Fruit fly (Drosophila melanogaster): ENCODE measurements around the gene Orct.

Gene Orct

DNA sequence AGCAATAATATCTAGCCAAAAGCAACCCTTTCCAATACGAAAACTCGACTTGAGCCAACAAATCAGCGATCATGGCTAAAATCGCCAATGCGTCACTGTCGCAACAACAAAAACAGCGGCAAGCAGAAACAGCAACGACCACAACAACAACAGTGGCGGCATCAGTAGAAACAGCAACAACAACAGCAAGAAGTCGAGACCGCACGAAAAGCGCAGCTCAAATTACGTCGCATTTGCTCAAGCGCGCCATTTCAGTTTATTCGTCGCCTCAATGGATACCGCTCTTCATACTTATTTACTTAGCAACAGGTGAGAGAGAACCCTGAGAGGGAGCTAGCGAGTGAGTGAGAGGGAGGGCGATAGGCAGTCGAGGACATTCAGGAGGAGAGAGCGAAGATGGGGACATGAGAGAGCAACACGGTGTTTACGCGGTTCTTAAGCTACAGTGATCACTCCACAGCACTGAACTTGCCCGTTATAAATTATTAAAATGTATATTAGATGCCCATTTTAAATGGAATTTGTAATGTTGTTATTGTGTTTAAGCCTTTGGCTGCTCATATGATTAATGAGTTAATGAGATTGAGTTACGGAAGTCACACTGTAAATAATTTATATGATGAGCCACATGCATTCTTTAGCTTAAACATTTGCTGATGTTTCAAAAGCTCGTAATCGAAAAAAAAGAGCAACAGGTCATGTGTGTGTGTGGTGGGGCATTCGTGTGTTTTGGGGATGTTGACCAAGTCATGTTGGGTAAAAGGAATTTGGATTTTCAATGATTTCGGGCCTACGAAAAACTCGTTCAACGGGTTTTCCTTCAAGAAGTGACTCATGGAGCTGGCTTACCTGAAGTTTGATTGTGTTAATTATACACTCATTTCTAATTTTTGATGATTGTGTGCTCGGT lies 19.8 kb downstream of the Orct start (continued):
- peak; percentile 59 for TF ChIP-seq pho (GFP tag; optimal IDR thresholded peaks at IDR 0.05)
- TF ChIP-seq luna (GFP tag; optimal IDR thresholded peaks at IDR 0.05): no peak
- no peak for TF ChIP-seq grn (GFP tag; optimal IDR thresholded peaks at IDR 0.05)
- TF ChIP-seq CG10274 (GFP tag; optimal IDR thresholded peaks at IDR 0.05): peak; percentile 20
- peak; percentile 86 for TF ChIP-seq lilli (GFP tag; optimal IDR thresholded peaks at IDR 0.05)
- TF ChIP-seq ase (GFP tag; IDR thresholded peaks at IDR 0.05): peak; percentile 68; the same call in 2 of the 3 replicates
- TF ChIP-seq toy (GFP tag; IDR thresholded peaks at IDR 0.05): 0 out of 2 replicates have a peak, but pooled peaks have one; percentile 29
- TF ChIP-seq gsb-n (tag; optimal IDR thresholded peaks at IDR 0.05): peak; percentile 79
- TF ChIP-seq D19A (tag; optimal IDR thresholded peaks at IDR 0.05): peak; percentile 60
- no peak for TF ChIP-seq CG10565 (GFP tag; optimal IDR thresholded peaks at IDR 0.05)
- peak; percentile 27 for TF ChIP-seq CG30020 (tag; optimal IDR thresholded peaks at IDR 0.05)
- TF ChIP-seq ranshi (GFP tag; IDR thresholded peaks at IDR 0.05): peak; percentile 81
- peak; percentile 38 for TF ChIP-seq Deaf1 (tag; optimal IDR thresholded peaks at IDR 0.05)
- peak; percentile 18 for TF ChIP-seq Hmx (GFP tag; optimal IDR thresholded peaks at IDR 0.05)
- TF ChIP-seq jumu (GFP tag; optimal IDR thresholded peaks at IDR 0.05): peak; percentile 64
- peak; percentile 69 for TF ChIP-seq pnt (GFP tag; optimal IDR thresholded peaks at IDR 0.05)
- peak; percentile 85 for TF ChIP-seq dmrt11E (tag; optimal IDR thresholded peaks at IDR 0.05)
- peak; percentile 40 for TF ChIP-seq CG1529 (GFP tag; optimal IDR thresholded peaks at IDR 0.05)
- TF ChIP-seq dm (GFP tag; optimal IDR thresholded peaks at IDR 0.05): peak; percentile 49
- TF ChIP-seq Dp (GFP tag; optimal IDR thresholded peaks at IDR 0.05): no peak
- peak; percentile 84 for TF ChIP-seq CG30403 (GFP tag; optimal IDR thresholded peaks at IDR 0.05)
- peak; percentile 37; the same call in 1 of the 2 replicates for TF ChIP-seq peb (GFP tag; IDR thresholded peaks at IDR 0.05)
- peak; percentile 78 for TF ChIP-seq CG17385 (GFP tag; optimal IDR thresholded peaks at IDR 0.05)
- TF ChIP-seq CG10267 (tag; optimal IDR thresholded peaks at IDR 0.05): peak; percentile 69
- peak; percentile 61; the same call in 1 of the 2 replicates for TF ChIP-seq MBD-R2 (GFP tag; IDR thresholded peaks at IDR 0.05)
- TF ChIP-seq CG32532 (GFP tag; IDR thresholded peaks at IDR 0.05): peak; percentile 82
- TF ChIP-seq Ada2b (GFP tag; IDR thresholded peaks at IDR 0.05): peak; percentile 87
- TF ChIP-seq CG8290 (GFP tag; optimal IDR thresholded peaks at IDR 0.05): peak; percentile 56
- TF ChIP-seq CG8290 (tag; optimal IDR thresholded peaks at IDR 0.05): peak in 1 of 2 experiments; percentile 95
- no peak for TF ChIP-seq CG7271 (tag; optimal IDR thresholded peaks at IDR 0.05)
- peak; percentile 30 to 82 for TF ChIP-seq chif (GFP tag; optimal IDR thresholded peaks at IDR 0.05)
- peak; percentile 45 for TF ChIP-seq crc (GFP tag; optimal IDR thresholded peaks at IDR 0.05)
- TF ChIP-seq Scr (GFP tag; IDR thresholded peaks at IDR 0.05; ENCODE audit: partially characterized antibody): no peak
- peak; percentile 74 for TF ChIP-seq CG32772 (GFP tag; IDR thresholded peaks at IDR 0.05)
- no peak for TF ChIP-seq jigr1 (GFP tag; IDR thresholded peaks at IDR 0.05)
- peak; percentile 72 for TF ChIP-seq CG32767 (GFP tag; IDR thresholded peaks at IDR 0.05)
- no peak for TF ChIP-seq CG7745 (tag; optimal IDR thresholded peaks at IDR 0.05)
- TF ChIP-seq crp (GFP tag; optimal IDR thresholded peaks at IDR 0.05): peak in 1 of 2 experiments; percentile 7
- peak; percentile 36 for TF ChIP-seq CG2116 (GFP tag; optimal IDR thresholded peaks at IDR 0.05)
- TF ChIP-seq Hsf (GFP tag; optimal IDR thresholded peaks at IDR 0.05): peak; percentile 84
- peak; percentile 68 for TF ChIP-seq CG13624 (GFP tag; optimal IDR thresholded peaks at IDR 0.05)
- TF ChIP-seq sqz (GFP tag; optimal IDR thresholded peaks at IDR 0.05): peak; percentile 31
- peak; percentile 48 for TF ChIP-seq repo (GFP tag; optimal IDR thresholded peaks at IDR 0.05)
- no peak for TF ChIP-seq gcm2 (GFP tag; optimal IDR thresholded peaks at IDR 0.05)
- peak; percentile 81 for TF ChIP-seq dmrt99B (tag; optimal IDR thresholded peaks at IDR 0.05)
- peak; percentile 85 for TF ChIP-seq Ptx1 (GFP tag; IDR thresholded peaks at IDR 0.05)
- TF ChIP-seq CG17361 (GFP tag; IDR thresholded peaks at IDR 0.05): peak; percentile 75
- TF ChIP-seq zfh2 (GFP tag; optimal IDR thresholded peaks at IDR 0.05): peak; percentile 72
- peak; percentile 71 for TF ChIP-seq CG33213 (GFP tag; optimal IDR thresholded peaks at IDR 0.05)
- peak; percentile 91 for TF ChIP-seq Ets65A (GFP tag)
